Worm (Caenorhabditis elegans) whole organism, L1 larva: ENCODE data around the gene T04C4.3.
A peak's percentile ranks its signal among the peaks of the same experiment; 100 is the strongest.

Experiments used
- C16A3.4 ChIP-seq: fragments of 150-350 bp; optimal IDR thresholded peaks from 2 replicates; lab custom pipeline; 2014; ENCODE audit warnings: missing biosample characterization, missing genetic modification characterization
- C34B4.2 ChIP-seq: sonication (generic microtip); optimal IDR thresholded peaks from 2 replicates; lab custom pipeline; 2017; ENCODE audit warnings: mild to moderate bottlenecking, missing genetic modification characterization, missing compliant biosample characterization
- F16B12.6 ChIP-seq: fragments of 150-350 bp; optimal IDR thresholded peaks from 2 replicates; lab custom pipeline; 2014; ENCODE audit warnings: missing biosample characterization, missing genetic modification characterization
- Y116A8C.19 ChIP-seq: sonication (generic microtip); optimal IDR thresholded peaks from 2 replicates; lab custom pipeline; 2016; ENCODE audit warnings: missing compliant biosample characterization, missing genetic modification characterization, borderline replicate concordance
- aha-1 ChIP-seq: fragments of 150-350 bp; optimal IDR thresholded peaks from 2 replicates; lab custom pipeline; 2014; ENCODE audit warnings: missing biosample characterization, missing genetic modification characterization
- alr-1 ChIP-seq: fragments of 200-800 bp; sonication (Bioruptor generic); optimal IDR thresholded peaks from 2 replicates; lab custom pipeline; 2018; ENCODE audit warnings: borderline replicate concordance, mild to moderate bottlenecking, missing genetic modification characterization, missing compliant biosample characterization
- aly-2 ChIP-seq: fragments of 150-350 bp; optimal IDR thresholded peaks from 2 replicates; lab custom pipeline; 2014; ENCODE audit warnings: missing biosample characterization, missing genetic modification characterization
- ama-1 ChIP-seq: fragments of 150-350 bp; optimal IDR thresholded peaks from 2 replicates; lab custom pipeline; 2014
- ceh-63 ChIP-seq: fragments of 200-800 bp; sonication (Bioruptor generic); optimal IDR thresholded peaks from 2 replicates; lab custom pipeline; 2018; ENCODE audit warnings: mild to moderate bottlenecking, missing genetic modification characterization, missing compliant biosample characterization
- ceh-8 ChIP-seq: fragments of 200-800 bp; sonication (Bioruptor generic); optimal IDR thresholded peaks from 2 replicates; lab custom pipeline; 2018; ENCODE audit warnings: mild to moderate bottlenecking, missing genetic modification characterization, moderate library complexity, missing compliant biosample characterization
- ceh-88 ChIP-seq: fragments of 200-800 bp; sonication (Bioruptor generic); IDR thresholded peaks from 2 replicates; pipeline ENCODE4 v1.3.6; 2022; ENCODE audit warnings: missing genetic modification characterization, missing compliant biosample characterization
- ceh-90 ChIP-seq: sonication (generic microtip); optimal IDR thresholded peaks from 2 replicates; lab custom pipeline; 2016; ENCODE audit warnings: missing genetic modification characterization, missing compliant biosample characterization
- ces-1 ChIP-seq: fragments of 150-350 bp; optimal IDR thresholded peaks from 2 replicates; lab custom pipeline; 2014; ENCODE audit warnings: missing biosample characterization, missing genetic modification reagents, missing genetic modification characterization
- efl-1 ChIP-seq, 4 experiments: fragments of 150-350 bp; optimal IDR thresholded peaks in 3 of 4; peaks in 1 of 4; 1 replicate in 1 of 4; 2 replicates in 3 of 4; lab custom pipeline; 2014; ENCODE audit warnings: missing biosample characterization in 2 of 4, missing genetic modification characterization in 2 of 4, missing genetic modification reagents in 2 of 4
- egl-27 ChIP-seq, 2 experiments: fragments of 150-350 bp in 1 of 2; sonication (generic microtip); optimal IDR thresholded peaks; 3 replicates each; lab custom pipeline; 2017 to 2018; ENCODE audit warnings: missing biosample characterization in 2 of 2, missing genetic modification characterization in 2 of 2, missing genetic modification reagents in 2 of 2
- elt-3 ChIP-seq, 6 experiments: fragments of 150-350 bp in 1 of 6; sonication (generic microtip); optimal IDR thresholded peaks; 2 replicates each; lab custom pipeline; 2017 to 2018; ENCODE audit warnings: missing biosample characterization in 6 of 6, missing genetic modification characterization in 6 of 6, inconsistent platforms in 1 of 6
- ets-5 ChIP-seq: fragments of 200-800 bp; sonication (Bioruptor generic); IDR thresholded peaks from 2 replicates; pipeline ENCODE4 v1.3.6; 2022; ENCODE audit warnings: missing genetic modification characterization, missing compliant biosample characterization
- fkh-4 ChIP-seq: sonication (generic microtip); optimal IDR thresholded peaks from 2 replicates; lab custom pipeline; 2016; ENCODE audit warnings: missing compliant biosample characterization, missing genetic modification characterization, borderline replicate concordance
- fkh-8 ChIP-seq: sonication (generic microtip); optimal IDR thresholded peaks from 2 replicates; lab custom pipeline; 2016; ENCODE audit warnings: mild to moderate bottlenecking, missing genetic modification characterization, missing compliant biosample characterization
- grh-1 ChIP-seq: fragments of 200-800 bp; sonication (Bioruptor generic); IDR thresholded peaks from 2 replicates; pipeline ENCODE4 v1.3.6; 2022; ENCODE audit warnings: missing genetic modification reagents, missing genetic modification characterization, missing compliant biosample characterization
- hlh-17 ChIP-seq: fragments of 200-800 bp; sonication (Bioruptor generic); optimal IDR thresholded peaks from 2 replicates; lab custom pipeline; 2018; ENCODE audit warnings: missing genetic modification characterization, mild to moderate bottlenecking, missing compliant biosample characterization, moderate library complexity, borderline replicate concordance
- hlh-4 ChIP-seq: sonication (generic microtip); optimal IDR thresholded peaks from 2 replicates; lab custom pipeline; 2016; ENCODE audit warnings: mild to moderate bottlenecking, missing genetic modification characterization, missing compliant biosample characterization
- hpl-2 ChIP-seq: fragments of 150-350 bp; optimal IDR thresholded peaks from 2 replicates; lab custom pipeline; 2014; ENCODE audit warnings: missing biosample characterization, missing genetic modification reagents, missing genetic modification characterization
- irx-1 ChIP-seq: sonication (generic microtip); optimal IDR thresholded peaks from 2 replicates; lab custom pipeline; 2016; ENCODE audit warnings: missing genetic modification characterization, missing compliant biosample characterization
- isw-1 ChIP-seq: fragments of 200-800 bp; sonication (Bioruptor generic); IDR thresholded peaks from 2 replicates; pipeline ENCODE4 v1.3.6; 2022; ENCODE audit warnings: missing genetic modification characterization, missing compliant biosample characterization
- lin-14 ChIP-seq: fragments of 200-800 bp; sonication (Bioruptor generic); optimal IDR thresholded peaks from 2 replicates; lab custom pipeline; 2018; ENCODE audit warnings: mild to moderate bottlenecking, missing genetic modification characterization, moderate library complexity, missing compliant biosample characterization
- lin-15B ChIP-seq: fragments of 150-350 bp; sonication (generic microtip); optimal IDR thresholded peaks from 3 replicates; lab custom pipeline; 2014; ENCODE audit warnings: missing biosample characterization, missing genetic modification characterization
- lir-3 ChIP-seq: sonication (generic microtip); optimal IDR thresholded peaks from 2 replicates; lab custom pipeline; 2016; ENCODE audit warnings: mild to moderate bottlenecking, missing genetic modification characterization, moderate library complexity, missing compliant biosample characterization; ENCODE audit not compliant: poor library complexity
- lsy-2 ChIP-seq, 2 experiments: fragments of 150-350 bp; optimal IDR thresholded peaks; 2 replicates each; lab custom pipeline; 2014; ENCODE audit warnings: missing biosample characterization in 2 of 2, missing genetic modification characterization in 2 of 2
- mdl-1 ChIP-seq, 2 experiments: fragments of 150-350 bp; optimal IDR thresholded peaks; 2 replicates each; lab custom pipeline; 2014 to 2017; ENCODE audit warnings: missing biosample characterization in 2 of 2, missing genetic modification characterization in 2 of 2, inconsistent platforms in 1 of 2
- mef-2 ChIP-seq: fragments of 150-350 bp; optimal IDR thresholded peaks from 2 replicates; lab custom pipeline; 2014; ENCODE audit warnings: missing biosample characterization, missing genetic modification characterization
- mep-1 ChIP-seq: fragments of 150-350 bp; optimal IDR thresholded peaks from 2 replicates; lab custom pipeline; 2014; ENCODE audit warnings: missing biosample characterization, missing genetic modification characterization
- nhr-11 ChIP-seq: fragments of 150-350 bp; optimal IDR thresholded peaks from 2 replicates; lab custom pipeline; 2014; ENCODE audit warnings: missing biosample characterization, missing genetic modification characterization
- nhr-12 ChIP-seq: sonication (generic microtip); optimal IDR thresholded peaks from 2 replicates; lab custom pipeline; 2017; ENCODE audit warnings: missing biosample characterization, missing genetic modification characterization
- nhr-20 ChIP-seq: sonication (generic microtip); optimal IDR thresholded peaks from 2 replicates; lab custom pipeline; 2016; ENCODE audit warnings: mild to moderate bottlenecking, missing genetic modification characterization, missing compliant biosample characterization
- nhr-47 ChIP-seq: sonication (generic microtip); optimal IDR thresholded peaks from 2 replicates; lab custom pipeline; 2016; ENCODE audit warnings: mild to moderate bottlenecking, missing genetic modification characterization, moderate library complexity, missing compliant biosample characterization
- nhr-71 ChIP-seq: sonication (generic microtip); optimal IDR thresholded peaks from 2 replicates; lab custom pipeline; 2016; ENCODE audit warnings: mild to moderate bottlenecking, missing genetic modification characterization, moderate library complexity, missing compliant biosample characterization
- nhr-76 ChIP-seq: sonication (generic microtip); optimal IDR thresholded peaks from 2 replicates; lab custom pipeline; 2017; ENCODE audit warnings: missing biosample characterization, missing genetic modification characterization
- nhr-77 ChIP-seq: fragments of 150-350 bp; optimal IDR thresholded peaks from 2 replicates; lab custom pipeline; 2014; ENCODE audit warnings: missing biosample characterization, missing genetic modification characterization
- nhr-85 ChIP-seq: sonication (generic microtip); peaks from one replicate; lab custom pipeline; 2016; ENCODE audit warnings: missing genetic modification characterization, inconsistent platforms, missing compliant biosample characterization
- pag-3 ChIP-seq: sonication (generic microtip); optimal IDR thresholded peaks from 2 replicates; lab custom pipeline; 2017; ENCODE audit warnings: missing genetic modification characterization, mild to moderate bottlenecking, missing compliant biosample characterization, antibody characterized with exemption, borderline replicate concordance; ENCODE audit not compliant: insufficient read depth
- snpc-4 ChIP-seq: fragments of 150-350 bp; optimal IDR thresholded peaks from 2 replicates; lab custom pipeline; 2014; ENCODE audit warnings: missing biosample characterization, missing genetic modification characterization
- sox-4 ChIP-seq: sonication (generic microtip); optimal IDR thresholded peaks from 2 replicates; lab custom pipeline; 2016; ENCODE audit warnings: missing genetic modification characterization, missing compliant biosample characterization
- sup-37 ChIP-seq: fragments of 200-800 bp; sonication (Bioruptor generic); optimal IDR thresholded peaks from 2 replicates; lab custom pipeline; 2018; ENCODE audit warnings: mild to moderate bottlenecking, missing genetic modification characterization, missing compliant biosample characterization
- tlp-1 ChIP-seq: fragments of 150-350 bp; optimal IDR thresholded peaks from 2 replicates; lab custom pipeline; 2014; ENCODE audit warnings: missing biosample characterization, missing genetic modification characterization
- unc-130 ChIP-seq: fragments of 150-350 bp; optimal IDR thresholded peaks from 2 replicates; lab custom pipeline; 2017; ENCODE audit warnings: missing biosample characterization, missing genetic modification characterization, inconsistent platforms
- unc-30 ChIP-seq: sonication (generic microtip); optimal IDR thresholded peaks from 2 replicates; lab custom pipeline; 2017; ENCODE audit warnings: missing biosample characterization, missing genetic modification characterization
- unc-62 ChIP-seq: fragments of 150-350 bp; optimal IDR thresholded peaks from 2 replicates; lab custom pipeline; 2014; ENCODE audit warnings: missing biosample characterization, missing genetic modification reagents, missing genetic modification characterization
- unc-98 ChIP-seq: fragments of 200-800 bp; sonication (Bioruptor generic); IDR thresholded peaks from 2 replicates; pipeline ENCODE4 v1.3.6; 2022; ENCODE audit warnings: missing genetic modification characterization, missing compliant biosample characterization
- xbp-1 ChIP-seq: sonication (generic microtip); optimal IDR thresholded peaks from 2 replicates; lab custom pipeline; 2016; ENCODE audit warnings: missing genetic modification characterization, missing compliant biosample characterization
- zag-1 ChIP-seq: fragments of 150-350 bp; optimal IDR thresholded peaks from 2 replicates; lab custom pipeline; 2014; ENCODE audit warnings: missing biosample characterization, missing genetic modification characterization
- ztf-11 ChIP-seq, 2 experiments: sonication (generic microtip); optimal IDR thresholded peaks; 2 replicates each; lab custom pipeline; 2016 to 2017; ENCODE audit warnings: missing genetic modification characterization in 2 of 2, missing biosample characterization in 1 of 2, missing compliant biosample characterization in 1 of 2
- ztf-4 ChIP-seq: fragments of 150-350 bp; optimal IDR thresholded peaks from 2 replicates; lab custom pipeline; 2014; ENCODE audit warnings: missing biosample characterization, missing genetic modification characterization

Gene T04C4.3

ce11 chrIV:2220147-2220546 lies 3.5 kb upstream of the T04C4.3 start (continued):
- TF ChIP-seq F16B12.6 (tag; lab: Kevin White, UChicago) (no peak), nhr-76 (tag; lab: Kevin White, UChicago) (no peak), mef-2 (tag; lab: Kevin White, UChicago) (no peak), efl-1 (optimal IDR thresholded peaks at IDR 0.05; lab: Kevin White, UChicago) (peak; percentile 47 to 65), efl-1 (GFP tag; optimal IDR thresholded peaks at IDR 0.05 in 1 of 2; lab: Kevin White, UChicago) (peak; percentile 38 to 95), unc-30 (no peak), nhr-47 (peak; percentile 56), xbp-1 (tag; lab: Kevin White, UChicago) (peak; percentile 26), unc-130 (tag; lab: Kevin White, UChicago) (peak; percentile 74), C34B4.2 (tag; lab: Kevin White, UChicago) (no peak), C16A3.4 (tag; lab: Kevin White, UChicago) (peak; percentile 72), hlh-17 (GFP tag; lab: Kevin White, UChicago) (no peak), egl-27 (tag; optimal IDR thresholded peaks at IDR 0.05; lab: Kevin White, UChicago) (no peak), ama-1 (peak; percentile 74), lin-14 (GFP tag; lab: Kevin White, UChicago) (peak; percentile 74), irx-1 (tag; lab: Kevin White, UChicago) (no peak), ceh-90 (no peak), alr-1 (tag; lab: Kevin White, UChicago) (no peak), elt-3 (tag; optimal IDR thresholded peaks at IDR 0.05; lab: Kevin White, UChicago) (peak in 1 of 6 experiments; percentile 74), lin-15B (tag; lab: Kevin White, UChicago) (no peak), aha-1 (tag; lab: Kevin White, UChicago) (no peak), pag-3 (tag; lab: Kevin White, UChicago) (no peak), ztf-4 (tag; lab: Kevin White, UChicago) (peak; percentile 9), Y116A8C.19 (tag; lab: Kevin White, UChicago) (no peak), isw-1 (GFP tag; lab: Robert Waterston, UW) (no peak), ets-5 (GFP tag; lab: Robert Waterston, UW) (no peak), nhr-71 (tag; lab: Kevin White, UChicago) (peak; percentile 81), tlp-1 (tag; lab: Kevin White, UChicago) (no peak), lsy-2 (tag; optimal IDR thresholded peaks at IDR 0.05; lab: Kevin White, UChicago) (peak; percentile 51 to 61), nhr-11 (tag; lab: Kevin White, UChicago) (no peak), unc-62 (GFP tag; lab: Kevin White, UChicago) (no peak), zag-1 (no peak), snpc-4 (tag; lab: Kevin White, UChicago) (peak; percentile 37), lir-3 (no peak), ztf-11 (tag; optimal IDR thresholded peaks at IDR 0.05; lab: Kevin White, UChicago) (peak in 1 of 2 experiments; percentile 22), ces-1 (GFP tag; lab: Kevin White, UChicago) (no peak), sox-4 (tag; lab: Kevin White, UChicago) (no peak), nhr-85 (tag; lab: Kevin White, UChicago) (peak; percentile 83), fkh-4 (tag; lab: Kevin White, UChicago) (no peak), ceh-88 (GFP tag; lab: Robert Waterston, UW) (no peak), sup-37 (GFP tag; lab: Kevin White, UChicago) (peak; percentile 6), fkh-8 (tag; lab: Kevin White, UChicago) (peak; percentile 13), grh-1 (GFP tag; lab: Robert Waterston, UW) (peak; percentile 52), aly-2 (tag; lab: Kevin White, UChicago) (no peak), nhr-12 (tag; lab: Kevin White, UChicago) (no peak), hlh-4 (tag; lab: Kevin White, UChicago) (no peak), ceh-8 (no peak), mep-1 (tag; lab: Kevin White, UChicago) (peak; percentile 57), nhr-77 (tag; lab: Kevin White, UChicago) (no peak), nhr-20 (peak; percentile 76), unc-98 (peak; percentile 21; the same call in 1 of the 2 replicates), hpl-2 (GFP tag; lab: Kevin White, UChicago) (no peak), ceh-63 (no peak), mdl-1 (tag; optimal IDR thresholded peaks at IDR 0.05; lab: Kevin White, UChicago) (peak in 1 of 2 experiments; percentile 86)
